Fruit fly (Drosophila melanogaster): ENCODE measurements around the gene CG7115.

The CG7115 gene

dm6 chr2L:7820851-7821250 is at the start of gene CG7115:
TSS of gene CG7115 (plus strand) at chr2L:7821151.
- TF ChIP-seq tai (GFP tag; optimal IDR thresholded peaks at IDR 0.05) (no peak), OdsH (GFP tag; optimal IDR thresholded peaks at IDR 0.05) (no peak), Rel (GFP tag; optimal IDR thresholded peaks at IDR 0.05) (no peak), Rel (tag; optimal IDR thresholded peaks at IDR 0.05) (no peak), woc (GFP tag; optimal IDR thresholded peaks at IDR 0.05) (no peak), Myc (optimal IDR thresholded peaks at IDR 0.05) (no peak), Sp1 (GFP tag; optimal IDR thresholded peaks at IDR 0.05) (no peak), Hnf4 (GFP tag; optimal IDR thresholded peaks at IDR 0.05) (no peak), lola (GFP tag; optimal IDR thresholded peaks at IDR 0.05) (no peak), Hr83 (GFP tag; optimal IDR thresholded peaks at IDR 0.05; ENCODE audit: poor library complexity, severe bottlenecking) (no peak), CG9705 (GFP tag; optimal IDR thresholded peaks at IDR 0.05) (no peak), GATAd (GFP tag; optimal IDR thresholded peaks at IDR 0.05) (no peak), fru (GFP tag; optimal IDR thresholded peaks at IDR 0.05) (no peak), CrebA (GFP tag; optimal IDR thresholded peaks at IDR 0.05; ENCODE audit: borderline replicate concordance) (no peak), HLH106 (tag; optimal IDR thresholded peaks at IDR 0.05) (no peak), dl (GFP tag; optimal IDR thresholded peaks at IDR 0.05; ENCODE audit: insufficient read depth in 1 of 2, partially characterized antibody in 2 of 2) (no peak), pan (optimal IDR thresholded peaks at IDR 0.05) (no peak), Abd-B (GFP tag; optimal IDR thresholded peaks at IDR 0.05) (no peak), br (GFP tag; optimal IDR thresholded peaks at IDR 0.05) (no peak)

dm6 chr2L:7771891-7772290 is 49.1 kb upstream of the CG7115 start:
- TF ChIP-seq dmrt93B (GFP tag; optimal IDR thresholded peaks at IDR 0.05) (no peak), Abd-B (GFP tag; optimal IDR thresholded peaks at IDR 0.05) (no peak), br (GFP tag; optimal IDR thresholded peaks at IDR 0.05) (no peak), ey (GFP tag; optimal IDR thresholded peaks at IDR 0.05) (no peak), CG9705 (GFP tag; optimal IDR thresholded peaks at IDR 0.05) (no peak)

dm6 chr2L:7775260-7775659 is 45.7 kb upstream of the CG7115 start:
- TF ChIP-seq fru (GFP tag; optimal IDR thresholded peaks at IDR 0.05) (no peak), lola (GFP tag; optimal IDR thresholded peaks at IDR 0.05) (no peak), sv (GFP tag; optimal IDR thresholded peaks at IDR 0.05) (no peak)

dm6 chr2L:7777979-7778692 is 42.8 kb upstream of the CG7115 start, which contains the start of gene CG7179:
TSS of gene CG7179 (minus strand) at chr2L:7778029.
- no peak for TF ChIP-seq GATAd (GFP tag; optimal IDR thresholded peaks at IDR 0.05)
- TF ChIP-seq OdsH (GFP tag; optimal IDR thresholded peaks at IDR 0.05): no peak
- no peak for TF ChIP-seq h (GFP tag; optimal IDR thresholded peaks at IDR 0.05)
- no peak for TF ChIP-seq Dfd (GFP tag; optimal IDR thresholded peaks at IDR 0.05)
- TF ChIP-seq Mio (GFP tag; optimal IDR thresholded peaks at IDR 0.05): no peak
- no peak for TF ChIP-seq psq (GFP tag; optimal IDR thresholded peaks at IDR 0.05)
- TF ChIP-seq CG32264 (GFP tag; optimal IDR thresholded peaks at IDR 0.05): no peak
- TF ChIP-seq dmrt93B (GFP tag; optimal IDR thresholded peaks at IDR 0.05): no peak
- TF ChIP-seq dsf (GFP tag; optimal IDR thresholded peaks at IDR 0.05; ENCODE audit: borderline replicate concordance): no peak
- no peak for TF ChIP-seq fru (GFP tag; optimal IDR thresholded peaks at IDR 0.05)

dm6 chr2L:7779785-7780184 is 41.2 kb upstream of the CG7115 start, which contains the start of gene Uro:
TSS of gene Uro (plus strand) at chr2L:7780085.
- TF ChIP-seq usp (GFP tag; optimal IDR thresholded peaks at IDR 0.05) (no peak), Hr78 (GFP tag; optimal IDR thresholded peaks at IDR 0.05) (no peak), ey (GFP tag; optimal IDR thresholded peaks at IDR 0.05) (no peak), GATAd (GFP tag; optimal IDR thresholded peaks at IDR 0.05) (no peak), HLH106 (tag; optimal IDR thresholded peaks at IDR 0.05) (no peak), sv (GFP tag; optimal IDR thresholded peaks at IDR 0.05) (no peak), dl (GFP tag; optimal IDR thresholded peaks at IDR 0.05; ENCODE audit: insufficient read depth in 1 of 2, partially characterized antibody in 2 of 2) (no peak), Myc (optimal IDR thresholded peaks at IDR 0.05) (no peak), Rel (GFP tag; optimal IDR thresholded peaks at IDR 0.05) (no peak), Rel (tag; optimal IDR thresholded peaks at IDR 0.05) (no peak), foxo (GFP tag; optimal IDR thresholded peaks at IDR 0.05) (no peak), Jra (GFP tag; optimal IDR thresholded peaks at IDR 0.05) (no peak), fru (GFP tag; optimal IDR thresholded peaks at IDR 0.05) (no peak)
